Worm (Caenorhabditis elegans) whole organism, L4/young adult: ENCODE measurements around the gene ctsa-4.1.

ENCODE experiments used
- W03F9.2 ChIP-seq: fragments of 150-350 bp; optimal IDR thresholded peaks from 2 replicates; lab custom pipeline; 2014; ENCODE audit warnings: missing biosample characterization, missing genetic modification characterization
- dao-5 ChIP-seq: sonication (generic microtip); optimal IDR thresholded peaks from 2 replicates; lab custom pipeline; 2016; ENCODE audit warnings: missing genotype, missing genetic modification characterization, moderate library complexity, missing compliant biosample characterization
- him-1 ChIP-seq: sonication (generic microtip); optimal IDR thresholded peaks from 2 replicates; lab custom pipeline; 2016; ENCODE audit warnings: missing genotype, missing genetic modification reagents, missing genetic modification characterization, missing compliant biosample characterization

The ctsa-4.1 gene

DNA sequence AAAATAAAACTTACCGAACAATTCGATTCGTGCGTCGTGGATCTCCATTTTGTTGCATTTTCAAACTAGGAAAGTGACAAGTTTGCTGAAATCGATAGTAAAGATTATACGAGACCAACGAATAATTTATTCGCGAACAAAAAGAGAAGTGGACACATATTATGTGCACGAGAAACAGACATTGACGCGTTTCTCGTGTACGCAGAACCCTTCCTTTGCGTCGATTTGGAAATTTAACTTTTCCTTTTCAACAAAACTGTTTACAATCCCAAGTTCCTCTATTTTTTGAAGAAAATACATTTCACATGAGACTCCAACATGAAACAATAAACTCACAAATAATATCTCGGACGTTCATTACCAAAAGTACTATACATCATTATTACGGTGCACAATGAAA is 6.0 kb upstream of the ctsa-4.1 start, which contains the start of gene K10B2.4:
Gene K10B2.4 (minus strand): TSS at position 138 of the 400 bp plus-strand sequence.
- TF ChIP-seq dao-5, result no peak
- peak; percentile 72 for TF ChIP-seq W03F9.2 (tag; lab: Kevin White, UChicago)

DNA sequence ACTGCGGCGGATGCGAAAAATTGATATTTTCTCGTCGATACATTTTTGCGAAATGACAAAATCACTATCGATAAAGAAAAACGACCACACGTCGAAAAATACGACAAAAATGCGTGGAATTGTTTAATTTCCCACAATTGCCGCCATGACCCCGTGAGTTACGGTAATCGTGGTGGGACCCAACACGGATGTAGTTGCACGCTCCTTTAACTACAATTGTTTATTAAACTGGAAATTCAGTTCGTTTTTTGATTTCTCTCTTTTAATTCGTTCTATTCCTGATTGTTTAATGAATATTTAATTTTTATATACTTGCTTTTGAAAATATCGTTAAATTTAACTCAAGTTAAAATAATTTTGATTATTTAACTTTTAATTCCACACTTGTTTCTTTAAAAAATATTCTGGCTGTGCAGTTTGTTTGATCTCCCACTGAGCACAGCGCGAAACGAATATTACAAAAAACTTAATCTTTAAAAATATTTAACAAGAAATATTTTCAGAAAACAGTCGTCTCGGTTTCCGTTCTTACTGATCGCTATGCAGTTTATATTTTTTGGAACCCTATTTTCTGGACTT is 1.5 kb upstream of the ctsa-4.1 start, which contains the start of the genes ani-2 and clec-88:
Gene ani-2 (minus strand): TSS at position 131 of the 579 bp plus-strand sequence.
Gene clec-88 (plus strand): TSS at position 486 of the 579 bp plus-strand sequence.
- no peak for TF ChIP-seq him-1 (tag; lab: Kevin White, UChicago)
- TF ChIP-seq dao-5, result no peak
- TF ChIP-seq W03F9.2 (tag; lab: Kevin White, UChicago), result no peak

DNA sequence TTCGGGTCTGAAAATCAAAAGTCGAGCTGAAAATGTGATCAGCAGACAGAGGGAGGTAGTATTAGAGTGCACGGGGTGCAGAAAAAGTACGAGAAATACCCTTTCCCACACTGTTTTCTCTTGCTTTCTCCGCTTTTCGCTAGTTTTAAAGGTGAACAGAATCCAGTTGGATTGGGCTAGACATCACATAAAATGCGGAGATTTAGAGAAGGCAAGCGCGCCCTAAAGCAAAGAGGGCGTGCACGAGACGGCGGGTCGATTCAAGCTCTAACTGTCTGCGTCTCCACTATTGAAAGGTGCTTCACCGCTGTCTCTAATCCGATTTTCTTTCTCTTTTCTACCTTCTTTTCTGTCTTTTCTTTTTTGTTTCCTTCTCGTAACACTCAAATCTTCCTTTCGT is 3.3 kb downstream of the ctsa-4.1 start:
- TF ChIP-seq dao-5 (no peak), him-1 (tag; lab: Kevin White, UChicago) (no peak), W03F9.2 (tag; lab: Kevin White, UChicago) (peak; percentile 81)

DNA sequence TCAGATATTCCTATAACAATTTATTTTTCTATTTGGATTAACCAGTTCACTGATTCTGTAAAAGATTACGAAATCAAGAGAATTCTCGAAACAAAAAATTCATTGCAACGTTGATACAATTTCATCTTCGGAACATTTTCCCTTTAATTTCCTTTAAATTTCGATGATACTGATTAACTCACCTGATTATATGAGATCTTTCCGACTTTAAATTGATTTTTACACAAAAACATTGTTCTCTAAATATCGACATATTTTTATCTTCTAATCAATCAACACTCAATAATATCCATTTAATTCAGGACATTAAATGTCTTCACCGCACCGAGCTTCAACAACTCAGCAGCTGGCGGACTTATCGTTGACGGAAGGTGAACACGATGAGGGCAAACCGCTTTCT is 4.2 kb downstream of the ctsa-4.1 start, which contains the start of gene lin-23:
Gene lin-23 (plus strand): TSS at position 301 of the 400 bp plus-strand sequence.
- no peak for TF ChIP-seq W03F9.2 (tag; lab: Kevin White, UChicago)
- TF ChIP-seq him-1 (tag; lab: Kevin White, UChicago), result no peak
- TF ChIP-seq dao-5, result no peak

DNA sequence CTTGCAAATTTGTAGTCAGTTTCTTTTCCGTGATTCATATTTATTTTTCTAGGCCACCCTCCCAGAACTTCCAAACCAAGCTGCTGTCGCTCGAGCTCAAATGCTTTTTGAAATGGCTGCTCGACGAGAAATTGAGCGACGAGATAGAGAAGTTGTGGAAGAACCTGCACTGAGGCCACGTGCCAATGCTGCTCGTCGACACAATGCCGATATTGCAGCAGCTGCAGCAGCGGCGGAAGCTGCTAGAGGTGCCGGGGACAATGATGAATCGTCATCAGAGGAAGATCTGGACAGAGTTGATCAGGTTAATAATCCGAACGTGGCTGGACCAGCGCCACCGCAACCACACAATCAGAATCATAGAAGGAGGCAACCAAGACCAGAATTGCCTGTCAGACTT is 6.6 kb downstream of the ctsa-4.1 start:
- TF ChIP-seq dao-5 (no peak), him-1 (tag; lab: Kevin White, UChicago) (no peak), W03F9.2 (tag; lab: Kevin White, UChicago) (no peak)

DNA sequence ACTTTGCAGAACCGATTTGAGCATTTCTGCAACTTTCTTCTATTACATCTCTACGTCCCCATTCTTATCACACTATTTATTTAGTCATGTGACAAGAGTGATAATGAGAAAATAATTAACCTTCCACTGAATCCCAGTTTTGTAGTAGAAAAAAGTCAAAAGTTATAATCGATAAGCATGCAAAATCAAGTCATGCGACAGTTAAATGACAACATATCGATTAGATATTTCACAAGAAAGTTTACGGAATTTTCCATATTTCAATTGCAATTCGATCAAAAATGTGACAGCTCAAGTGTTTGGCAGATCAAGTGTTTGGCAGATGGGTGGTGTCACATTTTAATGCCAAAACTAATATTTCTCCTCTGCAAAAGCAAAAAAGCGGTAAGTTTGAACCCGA is 7.8 kb downstream of the ctsa-4.1 start:
- TF ChIP-seq dao-5 (no peak), W03F9.2 (tag; lab: Kevin White, UChicago) (no peak), him-1 (tag; lab: Kevin White, UChicago) (no peak)

DNA sequence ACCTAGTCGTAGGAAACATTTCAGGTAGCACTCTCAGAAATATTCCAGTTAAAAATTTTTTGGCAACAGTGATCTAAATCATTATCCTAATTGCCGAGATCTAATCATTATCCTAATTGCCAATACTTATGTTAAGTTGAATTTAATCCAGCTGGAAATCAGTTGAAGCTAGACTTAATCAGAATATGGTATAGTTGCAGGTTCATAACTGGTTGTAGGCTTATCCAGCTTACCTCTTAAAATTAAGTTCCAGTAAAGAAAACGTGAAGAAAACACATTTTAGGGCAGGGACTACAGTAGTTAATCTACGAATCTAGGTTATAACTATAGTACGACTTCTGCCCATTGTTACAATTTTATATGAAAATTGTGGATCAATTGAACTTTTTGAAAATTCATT is 9.9 kb downstream of the ctsa-4.1 start:
- TF ChIP-seq dao-5 (no peak), W03F9.2 (tag; lab: Kevin White, UChicago) (no peak), him-1 (tag; lab: Kevin White, UChicago) (no peak)

DNA sequence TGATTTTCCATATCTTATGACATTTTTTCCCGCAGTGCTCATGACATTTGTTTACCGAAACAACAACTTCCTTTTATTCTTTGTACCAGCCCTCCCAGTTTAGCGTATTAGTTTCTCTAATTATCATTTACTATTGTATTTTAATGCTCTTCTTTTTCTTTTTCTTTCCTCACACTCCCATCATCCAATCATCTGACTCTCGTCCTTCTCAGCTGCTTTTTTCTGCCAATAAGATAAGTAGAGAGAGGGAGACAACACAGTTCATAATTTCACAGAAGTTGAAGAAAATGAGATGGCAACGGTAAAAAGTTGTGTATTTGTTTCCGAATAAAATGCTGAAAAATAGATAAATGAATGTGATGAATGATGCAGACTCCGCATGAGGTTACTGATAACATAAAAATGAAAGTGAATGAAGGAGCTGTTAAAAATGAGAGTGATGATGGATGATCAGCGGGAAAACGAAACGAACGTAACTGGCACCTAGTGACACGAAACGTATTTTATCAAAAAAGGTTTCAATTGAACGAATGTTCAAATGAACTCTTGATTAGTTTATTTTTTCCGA is 10.7 kb downstream of the ctsa-4.1 start:
- TF ChIP-seq him-1 (tag; lab: Kevin White, UChicago) (no peak), dao-5 (no peak), W03F9.2 (tag; lab: Kevin White, UChicago) (no peak)

DNA sequence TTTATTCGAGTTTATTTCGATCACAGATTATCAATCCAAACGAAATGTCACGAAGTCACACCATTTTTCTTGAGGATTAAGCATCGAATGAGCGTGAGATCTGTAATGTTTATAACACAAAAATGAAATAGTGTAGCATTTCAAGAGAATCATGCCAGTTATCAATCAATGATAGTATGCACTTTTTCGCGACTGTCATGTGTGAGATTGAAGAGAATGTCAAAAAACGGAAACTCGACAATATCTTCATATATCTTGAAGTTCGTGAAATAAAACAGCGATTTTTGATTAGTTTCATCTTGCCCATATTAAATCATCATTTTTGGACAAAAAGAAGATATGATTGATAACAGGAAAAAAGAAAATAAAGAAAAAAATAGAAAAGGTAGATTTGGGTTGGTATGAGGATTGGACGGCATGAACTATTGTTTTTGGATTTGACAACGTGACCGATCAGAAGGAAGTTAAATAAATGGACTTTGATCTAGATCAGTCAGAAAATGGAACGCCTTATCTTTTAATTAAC is 12.3 kb downstream of the ctsa-4.1 start:
- TF ChIP-seq W03F9.2 (tag; lab: Kevin White, UChicago) (no peak), dao-5 (no peak), him-1 (tag; lab: Kevin White, UChicago) (no peak)

DNA sequence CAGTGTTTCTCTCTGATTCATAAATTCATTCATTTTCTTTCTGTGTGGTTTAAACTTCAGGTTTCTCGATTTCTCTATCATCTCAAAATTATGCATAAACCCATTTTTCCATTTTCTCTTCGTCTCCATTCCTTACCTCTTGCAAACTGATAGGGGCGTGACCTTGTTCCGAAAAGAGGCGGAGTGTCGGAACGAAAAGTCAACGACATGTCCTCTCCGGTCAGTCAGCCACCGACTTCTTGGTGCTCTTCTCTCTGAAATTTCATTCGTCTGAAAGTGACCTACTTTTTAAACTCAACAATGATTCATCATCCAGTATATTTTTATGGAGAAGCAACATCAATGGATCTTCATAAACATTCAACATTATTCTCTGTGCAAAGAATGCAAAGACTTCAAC is 14.1 kb downstream of the ctsa-4.1 start, which contains the start of gene F58F12.12:
Gene F58F12.12 (plus strand): TSS at position 301 of the 400 bp plus-strand sequence.
- TF ChIP-seq dao-5, result no peak
- no peak for TF ChIP-seq him-1 (tag; lab: Kevin White, UChicago)
- TF ChIP-seq W03F9.2 (tag; lab: Kevin White, UChicago), result no peak

DNA sequence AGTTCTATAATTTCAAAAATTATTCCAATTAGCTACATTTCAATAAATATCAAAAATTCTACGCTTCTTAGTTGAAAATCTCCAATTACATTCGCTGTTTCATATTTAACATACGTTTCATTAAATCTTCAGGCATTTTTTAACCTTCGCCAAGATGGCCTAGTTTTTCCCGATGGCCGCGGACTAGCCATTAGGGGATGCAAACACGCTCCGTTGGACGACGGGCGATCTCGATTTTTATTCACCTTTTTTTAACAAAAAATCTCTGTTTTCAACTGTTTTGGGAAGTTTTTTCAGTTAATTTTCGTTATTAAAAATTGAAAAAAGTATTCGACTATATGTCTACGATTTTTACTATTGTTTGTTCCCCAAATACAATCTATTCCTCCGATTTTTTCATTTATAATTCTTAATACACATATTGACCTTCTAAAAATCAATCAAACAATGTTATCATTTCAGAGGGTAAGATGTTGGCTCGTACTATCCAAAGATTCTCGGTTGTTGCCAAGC is 16.4 kb downstream of the ctsa-4.1 start, which contains the start of gene F58F12.1:
Gene F58F12.1 (plus strand): TSS at position 463 of the 513 bp plus-strand sequence.
- TF ChIP-seq dao-5 (no peak), W03F9.2 (tag; lab: Kevin White, UChicago) (peak; percentile 83), him-1 (tag; lab: Kevin White, UChicago) (peak; percentile 30)

DNA sequence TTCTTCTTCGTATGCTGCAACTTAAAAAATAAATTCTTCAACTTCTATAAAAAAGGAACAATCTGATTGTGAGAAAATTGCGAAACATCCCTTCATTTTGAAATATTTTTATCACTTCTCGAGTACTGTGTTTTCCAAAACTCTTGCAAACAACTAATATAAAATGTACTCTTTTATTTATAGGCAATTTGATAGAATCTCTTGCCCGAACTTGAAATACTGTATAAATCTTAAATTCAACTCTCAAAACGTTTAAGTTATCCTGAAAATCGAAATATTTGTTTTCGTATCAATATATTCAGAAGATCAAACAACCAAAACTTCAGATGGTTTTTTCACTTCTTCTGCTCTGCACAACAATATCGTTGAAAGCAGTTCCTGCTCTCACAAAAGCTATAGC is 19.7 kb downstream of the ctsa-4.1 start, which contains the start of gene F58F12.4:
Gene F58F12.4 (plus strand): TSS at position 301 of the 400 bp plus-strand sequence.
- no peak for TF ChIP-seq W03F9.2 (tag; lab: Kevin White, UChicago)
- no peak for TF ChIP-seq him-1 (tag; lab: Kevin White, UChicago)
- no peak for TF ChIP-seq dao-5

DNA sequence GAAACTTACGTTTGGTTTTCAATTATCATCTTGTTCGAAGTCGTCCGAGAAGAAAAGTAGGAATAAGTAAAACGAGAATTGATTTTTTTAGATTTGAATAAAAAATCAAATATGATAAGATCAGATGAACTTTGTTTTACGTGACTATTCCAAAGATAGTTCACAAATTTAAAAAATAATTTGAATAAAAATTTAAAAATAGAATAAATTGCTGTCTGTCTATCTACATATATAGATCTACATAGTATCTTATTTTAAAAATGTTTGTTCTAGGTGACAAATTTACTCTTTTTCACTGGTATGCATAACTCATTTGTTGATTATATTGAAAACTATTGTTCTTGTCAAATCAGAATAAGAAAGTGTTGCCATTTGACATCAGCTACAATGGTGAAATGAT is 21.1 kb downstream of the ctsa-4.1 start, which contains the start of gene F58F12.2:
Gene F58F12.2 (minus strand): TSS at position 101 of the 400 bp plus-strand sequence.
- TF ChIP-seq him-1 (tag; lab: Kevin White, UChicago) (no peak), W03F9.2 (tag; lab: Kevin White, UChicago) (no peak), dao-5 (no peak)

DNA sequence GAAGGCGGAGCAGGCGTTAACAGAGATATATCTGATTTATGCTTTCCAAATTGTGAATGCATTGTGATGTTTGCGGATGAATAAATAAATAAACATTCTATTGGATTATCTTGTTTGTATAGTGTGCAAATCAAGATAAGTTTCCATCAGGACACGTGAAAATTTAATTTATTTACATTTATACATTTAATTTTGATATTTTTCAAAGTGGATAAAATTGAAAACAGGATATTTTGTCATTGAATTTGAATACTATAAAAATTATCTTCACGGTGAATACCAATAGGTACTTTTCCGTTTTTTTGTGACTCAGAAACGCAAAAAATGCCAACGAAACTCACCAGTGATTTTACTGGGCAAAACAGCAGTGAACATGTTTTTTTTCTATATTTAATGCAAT is 24.4 kb downstream of the ctsa-4.1 start, which contains the start of gene F58F12.3:
Gene F58F12.3 (minus strand): TSS at position 101 of the 400 bp plus-strand sequence.
- TF ChIP-seq W03F9.2 (tag; lab: Kevin White, UChicago) (no peak), him-1 (tag; lab: Kevin White, UChicago) (no peak)
